Worm (Caenorhabditis elegans) whole organism, young adult: ENCODE results near the gene fozi-1.

ENCODE experiments used
- B0261.1 ChIP-seq: sonication (generic microtip); optimal IDR thresholded peaks from 2 replicates; lab custom pipeline; 2016; ENCODE audit warnings: mild to moderate bottlenecking, missing genetic modification characterization, moderate library complexity, missing compliant biosample characterization
- F23B12.7 ChIP-seq: sonication (generic microtip); optimal IDR thresholded peaks from 2 replicates; lab custom pipeline; 2017; ENCODE audit warnings: missing genetic modification characterization, mild to moderate bottlenecking, missing compliant biosample characterization, antibody characterized with exemption, moderate library complexity; ENCODE audit not compliant: insufficient read depth
- atf-7 ChIP-seq: sonication (generic microtip); optimal IDR thresholded peaks from 2 replicates; lab custom pipeline; 2017; ENCODE audit warnings: mild to moderate bottlenecking, missing genetic modification characterization, missing compliant biosample characterization
- hmg-1.2 ChIP-seq: fragments of 200-800 bp; sonication (Bioruptor generic); IDR thresholded peaks from 2 replicates; pipeline ENCODE4 v1.3.6; 2022; ENCODE audit warnings: missing genetic modification reagents, missing genetic modification characterization, missing compliant biosample characterization
- lin-35 ChIP-seq, 3 experiments: fragments of 150-350 bp in 2 of 3; sonication (generic microtip) in 1 of 3; optimal IDR thresholded peaks; 2 replicates each; lab custom pipeline; 2014 to 2018; ENCODE audit warnings: missing biosample characterization in 3 of 3, missing genetic modification characterization in 3 of 3, missing genetic modification reagents in 3 of 3
- nfya-2 ChIP-seq: fragments of 200-800 bp; sonication (Bioruptor generic); IDR thresholded peaks from 2 replicates; pipeline ENCODE4 v1.3.6; 2022; ENCODE audit warnings: missing genetic modification reagents, missing genetic modification characterization, missing compliant biosample characterization
- nhr-179 ChIP-seq: sonication (generic microtip); optimal IDR thresholded peaks from 2 replicates; lab custom pipeline; 2016; ENCODE audit warnings: mild to moderate bottlenecking, missing genetic modification characterization, missing compliant biosample characterization
- somi-1 ChIP-seq: fragments of 200-800 bp; sonication (Bioruptor generic); optimal IDR thresholded peaks from 2 replicates; lab custom pipeline; 2018; ENCODE audit warnings: mild to moderate bottlenecking, missing genetic modification characterization, missing compliant biosample characterization
- ztf-6 ChIP-seq: fragments of 200-800 bp; sonication (Bioruptor generic); IDR thresholded peaks from 2 replicates; pipeline ENCODE4 v1.3.6; 2022; ENCODE audit warnings: missing genetic modification reagents, missing genetic modification characterization, missing compliant biosample characterization

ce11 chrIII:9299116-9299515 is 17.5 kb downstream of the fozi-1 start:
- TF ChIP-seq nfya-2 = no peak
- no peak for TF ChIP-seq nhr-179 (tag; lab: Kevin White, UChicago)
- no peak for TF ChIP-seq hmg-1.2 (GFP tag; lab: Robert Waterston, UW)
- no peak for TF ChIP-seq F23B12.7 (tag; lab: Kevin White, UChicago)
- no peak for TF ChIP-seq lin-35 (GFP tag; optimal IDR thresholded peaks at IDR 0.05; lab: Kevin White, UChicago)
- no peak for TF ChIP-seq B0261.1 (tag; lab: Kevin White, UChicago)
- TF ChIP-seq somi-1 = no peak
- TF ChIP-seq ztf-6 (GFP tag; lab: Robert Waterston, UW) = no peak
- TF ChIP-seq atf-7 (tag; lab: Kevin White, UChicago) = no peak
